Worm (Caenorhabditis elegans) whole organism, mixed stage, embryonic: ENCODE measurements around the gene F53C11.9.

Experiments used
- blmp-1 ChIP-seq: fragments of 150-350 bp; optimal IDR thresholded peaks from 2 replicates; lab custom pipeline; 2014; ENCODE audit warnings: missing biosample characterization, missing genetic modification characterization
- ceh-39 ChIP-seq: fragments of 150-350 bp; optimal IDR thresholded peaks from 2 replicates; lab custom pipeline; 2014; ENCODE audit warnings: missing biosample characterization, missing genetic modification characterization
- lin-13 ChIP-seq: fragments of 150-350 bp; optimal IDR thresholded peaks from 2 replicates; lab custom pipeline; 2014; ENCODE audit warnings: missing biosample characterization, missing genetic modification characterization
- lin-32 ChIP-seq: fragments of 200-800 bp; sonication (Bioruptor generic); optimal IDR thresholded peaks from 2 replicates; lab custom pipeline; 2018; ENCODE audit warnings: mild to moderate bottlenecking, missing genetic modification characterization, missing compliant biosample characterization
- mep-1 ChIP-seq: fragments of 150-350 bp; optimal IDR thresholded peaks from 2 replicates; lab custom pipeline; 2017; ENCODE audit warnings: missing biosample characterization, missing genetic modification reagents, missing genetic modification characterization, inconsistent platforms
- nhr-237 ChIP-seq: fragments of 150-350 bp; optimal IDR thresholded peaks from 2 replicates; lab custom pipeline; 2014; ENCODE audit warnings: missing biosample characterization, missing genetic modification characterization
- nhr-28 ChIP-seq: fragments of 150-350 bp; optimal IDR thresholded peaks from 2 replicates; lab custom pipeline; 2014; ENCODE audit warnings: missing biosample characterization, missing genetic modification characterization
- unc-120 ChIP-seq: sonication (generic microtip); optimal IDR thresholded peaks from 2 replicates; lab custom pipeline; 2017; ENCODE audit warnings: missing genetic modification characterization, missing compliant biosample characterization; ENCODE audit not compliant: poor library complexity, severe bottlenecking

DNA sequence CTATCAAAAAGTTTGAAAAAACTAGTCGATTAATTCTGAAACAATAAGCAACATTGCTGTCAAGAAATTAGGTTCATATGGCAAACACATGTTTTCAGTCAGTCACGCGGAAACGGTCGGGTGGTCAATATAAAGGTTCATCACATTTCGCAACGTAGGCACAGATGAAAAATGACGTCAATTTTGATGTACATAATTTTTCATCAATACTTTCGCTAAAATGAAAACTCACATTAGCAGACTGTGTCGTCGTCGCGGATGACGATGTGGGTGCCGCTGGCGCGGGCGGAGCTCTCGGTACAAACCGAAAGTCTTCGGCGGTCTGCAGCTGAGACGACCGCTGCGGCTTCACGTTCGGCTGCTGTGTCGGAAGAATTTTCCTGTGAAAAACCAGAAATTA is 26.1 kb downstream of the F53C11.9 start, which contains the start of gene swan-2:
- no peak for TF ChIP-seq lin-32 (GFP tag; lab: Kevin White, UChicago)
- TF ChIP-seq ceh-39 (tag; lab: Kevin White, UChicago), result no peak
- TF ChIP-seq lin-13, result no peak
- TF ChIP-seq nhr-237, result no peak
- TF ChIP-seq nhr-28 (tag; lab: Kevin White, UChicago), result no peak
- no peak for TF ChIP-seq blmp-1
- TF ChIP-seq mep-1 (tag; lab: Kevin White, UChicago), result no peak
- TF ChIP-seq unc-120 (tag; lab: Kevin White, UChicago), result no peak
